Worm (Caenorhabditis elegans) whole organism, L1 larva: ENCODE data around the gene egl-45.
A peak's percentile ranks its signal among the peaks of the same experiment; 100 is the strongest.

ENCODE experiments used
- C04F5.9 ChIP-seq: sonication (generic microtip); optimal IDR thresholded peaks from 2 replicates; lab custom pipeline; 2016; ENCODE audit warnings: missing genetic modification characterization, missing compliant biosample characterization
- ama-1 ChIP-seq: fragments of 150-350 bp; optimal IDR thresholded peaks from 2 replicates; lab custom pipeline; 2014
- dsc-1 ChIP-seq: sonication (generic microtip); optimal IDR thresholded peaks from 2 replicates; lab custom pipeline; 2016; ENCODE audit warnings: mild to moderate bottlenecking, missing genetic modification characterization, missing compliant biosample characterization
- elt-2 ChIP-seq: sonication (generic microtip); optimal IDR thresholded peaks from 2 replicates; lab custom pipeline; 2016; ENCODE audit warnings: missing genetic modification characterization, mild to moderate bottlenecking, inconsistent platforms, missing compliant biosample characterization, missing genetic modification reagents
- nhr-237 ChIP-seq: fragments of 150-350 bp; optimal IDR thresholded peaks from 2 replicates; lab custom pipeline; 2014; ENCODE audit warnings: missing biosample characterization, missing genetic modification characterization
- nhr-76 ChIP-seq: sonication (generic microtip); optimal IDR thresholded peaks from 2 replicates; lab custom pipeline; 2017; ENCODE audit warnings: missing biosample characterization, missing genetic modification characterization
- nhr-84 ChIP-seq: sonication (generic microtip); optimal IDR thresholded peaks from 2 replicates; lab custom pipeline; 2017; ENCODE audit warnings: missing biosample characterization, missing genetic modification characterization
- pax-3 ChIP-seq: fragments of 200-800 bp; sonication (Bioruptor generic); optimal IDR thresholded peaks from 2 replicates; lab custom pipeline; 2018; ENCODE audit warnings: mild to moderate bottlenecking, missing genetic modification characterization, moderate library complexity, missing compliant biosample characterization
- pqm-1 ChIP-seq: sonication (generic microtip); optimal IDR thresholded peaks from 3 replicates; lab custom pipeline; 2017; ENCODE audit warnings: missing biosample characterization, missing genetic modification characterization
- skn-1 ChIP-seq: fragments of 150-350 bp; optimal IDR thresholded peaks from 2 replicates; lab custom pipeline; 2014; ENCODE audit warnings: missing biosample characterization, missing genetic modification characterization
- vab-15 ChIP-seq: sonication (generic microtip); optimal IDR thresholded peaks from 2 replicates; lab custom pipeline; 2017; ENCODE audit warnings: missing genotype, mild to moderate bottlenecking, missing genetic modification characterization, missing compliant biosample characterization

DNA sequence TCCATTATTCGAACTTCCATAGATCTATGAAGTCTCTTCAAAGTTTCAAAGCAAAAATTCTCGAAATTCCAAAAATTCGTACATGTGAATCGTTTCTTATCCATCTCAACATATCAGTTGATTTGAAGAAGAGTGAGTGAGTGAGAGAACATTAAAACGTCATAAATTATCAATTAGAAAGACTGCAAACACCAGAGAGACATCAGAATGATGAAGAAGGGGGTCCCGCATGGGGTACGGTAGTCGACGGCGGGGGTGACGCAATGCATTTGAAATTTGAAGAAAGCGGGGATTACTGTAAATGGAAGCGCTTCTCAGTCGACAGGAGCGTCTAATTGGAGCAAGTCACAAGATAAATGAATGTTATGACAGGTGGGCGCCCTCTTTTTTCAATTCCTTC is 37.9 kb downstream of the egl-45 start:
- TF ChIP-seq dsc-1 (tag; lab: Kevin White, UChicago), result no peak
- TF ChIP-seq C04F5.9, result no peak
- TF ChIP-seq elt-2, result no peak
- no peak for TF ChIP-seq skn-1
- TF ChIP-seq vab-15 (tag; lab: Kevin White, UChicago), result peak; percentile 5
- no peak for TF ChIP-seq pax-3 (tag; lab: Kevin White, UChicago)
- TF ChIP-seq nhr-84 (tag; lab: Kevin White, UChicago), result no peak
- TF ChIP-seq ama-1, result no peak
- TF ChIP-seq pqm-1 (tag; lab: Kevin White, UChicago), result no peak
- no peak for TF ChIP-seq nhr-237
- no peak for TF ChIP-seq nhr-76 (tag; lab: Kevin White, UChicago)
